Fruit fly (Drosophila melanogaster): ENCODE results near the gene CG46412.

CG46412 gene

DNA sequence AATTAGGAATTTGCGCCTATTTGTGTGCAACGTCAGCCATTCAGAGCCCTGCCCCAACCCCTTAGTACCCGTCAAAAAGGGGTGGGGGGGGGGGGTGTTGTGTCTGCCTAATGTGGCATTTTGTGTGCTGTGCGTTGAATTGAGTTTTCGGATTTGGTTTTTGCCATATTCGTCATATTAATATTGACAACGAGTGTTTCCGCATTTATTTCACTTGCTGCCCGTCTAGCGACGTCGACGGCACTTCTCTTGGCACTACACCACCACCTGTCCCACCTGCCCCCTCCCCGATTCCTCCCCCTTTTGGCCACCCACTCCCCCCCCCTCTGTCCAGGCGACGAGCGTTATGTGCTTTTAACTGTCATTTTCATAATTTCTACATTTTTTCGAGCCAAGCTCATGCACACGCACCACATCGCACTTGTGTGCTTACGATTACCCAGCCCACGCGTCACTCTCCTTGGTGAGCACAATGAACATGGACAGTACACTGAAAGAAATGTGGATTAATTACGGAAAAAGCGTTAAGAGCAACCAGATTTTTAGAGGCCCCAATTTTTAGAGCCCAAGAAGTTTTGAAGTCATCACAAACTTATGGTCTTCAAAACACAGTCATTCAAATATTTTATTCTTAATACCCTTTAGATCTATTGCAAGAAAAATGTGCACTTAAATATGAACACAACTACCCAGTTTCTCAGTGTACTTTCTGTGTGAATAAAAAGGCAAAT is 48.4 kb downstream of the CG46412 start (continued):
- TF ChIP-seq OdsH (GFP tag; optimal IDR thresholded peaks at IDR 0.05) (no peak), Ets96B (tag; optimal IDR thresholded peaks at IDR 0.05) (no peak), CG6808 (GFP tag; optimal IDR thresholded peaks at IDR 0.05) (no peak), Smox (GFP tag; optimal IDR thresholded peaks at IDR 0.05) (peak; percentile 31), CG8119 (GFP tag; IDR thresholded peaks at IDR 0.05) (no peak), topi (GFP tag; optimal IDR thresholded peaks at IDR 0.05) (peak; percentile 24), Hr38 (GFP tag; optimal IDR thresholded peaks at IDR 0.05) (no peak), Hr4 (GFP tag; optimal IDR thresholded peaks at IDR 0.05) (no peak), CG7368 (GFP tag; optimal IDR thresholded peaks at IDR 0.05) (no peak), Sox102F (GFP tag; optimal IDR thresholded peaks at IDR 0.05) (no peak), salr (GFP tag; optimal IDR thresholded peaks at IDR 0.05) (no peak), pdm3 (GFP tag; optimal IDR thresholded peaks at IDR 0.05) (no peak), cyc (GFP tag; optimal IDR thresholded peaks at IDR 0.05) (peak; percentile 12), svp (GFP tag) (peak; percentile 31), eg (GFP tag; IDR thresholded peaks at IDR 0.05) (no peak), Eip78C (GFP tag) (peak; percentile 50), acj6 (GFP tag; optimal IDR thresholded peaks at IDR 0.05) (no peak), CG15336 (GFP tag; IDR thresholded peaks at IDR 0.05) (no peak), Blimp-1 (GFP tag; optimal IDR thresholded peaks at IDR 0.05) (no peak), dsx (GFP tag; optimal IDR thresholded peaks at IDR 0.05; ENCODE audit: poor library complexity, severe bottlenecking) (no peak)
